Worm (Caenorhabditis elegans) whole organism, mixed stage, embryonic: ENCODE results near the gene F52D1.2.

ENCODE experiments used
- M03D4.4 ChIP-seq: sonication (generic microtip); optimal IDR thresholded peaks from 2 replicates; lab custom pipeline; 2017; ENCODE audit warnings: mild to moderate bottlenecking, missing genetic modification characterization, missing compliant biosample characterization
- bed-3 ChIP-seq: fragments of 200-800 bp; sonication (Bioruptor generic); optimal IDR thresholded peaks from 3 replicates; lab custom pipeline; 2018; ENCODE audit warnings: mild to moderate bottlenecking, missing genetic modification characterization, moderate library complexity, missing compliant biosample characterization
- blmp-1 ChIP-seq: fragments of 150-350 bp; optimal IDR thresholded peaks from 2 replicates; lab custom pipeline; 2014; ENCODE audit warnings: missing biosample characterization, missing genetic modification characterization
- ceh-39 ChIP-seq: fragments of 150-350 bp; optimal IDR thresholded peaks from 2 replicates; lab custom pipeline; 2014; ENCODE audit warnings: missing biosample characterization, missing genetic modification characterization
- ceh-43 ChIP-seq: fragments of 200-800 bp; sonication (Bioruptor generic); optimal IDR thresholded peaks from 2 replicates; lab custom pipeline; 2018; ENCODE audit warnings: mild to moderate bottlenecking, missing genetic modification characterization, moderate library complexity, missing compliant biosample characterization
- ceh-83 ChIP-seq: fragments of 200-800 bp; sonication (Bioruptor generic); optimal IDR thresholded peaks from 2 replicates; lab custom pipeline; 2018; ENCODE audit warnings: mild to moderate bottlenecking, missing genetic modification characterization, missing compliant biosample characterization
- ces-1 ChIP-seq: fragments of 150-350 bp; optimal IDR thresholded peaks from 2 replicates; lab custom pipeline; 2014; ENCODE audit warnings: missing biosample characterization, missing genetic modification reagents, missing genetic modification characterization
- cnd-1 ChIP-seq: fragments of 200-800 bp; sonication (Bioruptor generic); optimal IDR thresholded peaks from 2 replicates; lab custom pipeline; 2018; ENCODE audit warnings: mild to moderate bottlenecking, missing genetic modification characterization, missing compliant biosample characterization
- drap-1 ChIP-seq: fragments of 200-800 bp; sonication (Bioruptor generic); optimal IDR thresholded peaks from 3 replicates; lab custom pipeline; 2018; ENCODE audit warnings: mild to moderate bottlenecking, missing genetic modification characterization, missing compliant biosample characterization
- elt-1 ChIP-seq: sonication (generic microtip); optimal IDR thresholded peaks from 2 replicates; lab custom pipeline; 2017; ENCODE audit warnings: missing genetic modification characterization, mild to moderate bottlenecking, missing compliant biosample characterization, antibody characterized with exemption, moderate library complexity, borderline replicate concordance; ENCODE audit not compliant: insufficient read depth
- elt-3 ChIP-seq: fragments of 150-350 bp; optimal IDR thresholded peaks from 2 replicates; lab custom pipeline; 2014; ENCODE audit warnings: missing biosample characterization, missing genetic modification characterization
- flh-1 ChIP-seq: fragments of 200-800 bp; sonication (Bioruptor generic); optimal IDR thresholded peaks from 2 replicates; lab custom pipeline; 2018; ENCODE audit warnings: mild to moderate bottlenecking, missing genetic modification characterization, moderate library complexity, missing compliant biosample characterization
- ham-2 ChIP-seq: fragments of 200-800 bp; sonication (Bioruptor generic); optimal IDR thresholded peaks from 2 replicates; lab custom pipeline; 2018; ENCODE audit warnings: mild to moderate bottlenecking, missing genetic modification characterization, missing compliant biosample characterization
- hlh-1 ChIP-seq: fragments of 150-350 bp; optimal IDR thresholded peaks from 2 replicates; lab custom pipeline; 2014; ENCODE audit warnings: missing biosample characterization, missing genetic modification reagents, missing genetic modification characterization
- lin-13 ChIP-seq: fragments of 150-350 bp; optimal IDR thresholded peaks from 2 replicates; lab custom pipeline; 2014; ENCODE audit warnings: missing biosample characterization, missing genetic modification characterization
- lin-32 ChIP-seq: fragments of 200-800 bp; sonication (Bioruptor generic); optimal IDR thresholded peaks from 2 replicates; lab custom pipeline; 2018; ENCODE audit warnings: mild to moderate bottlenecking, missing genetic modification characterization, missing compliant biosample characterization
- lsy-2 ChIP-seq: fragments of 150-350 bp; optimal IDR thresholded peaks from 2 replicates; lab custom pipeline; 2014; ENCODE audit warnings: missing biosample characterization, missing genetic modification characterization
- mab-5 ChIP-seq: fragments of 150-350 bp; optimal IDR thresholded peaks from 2 replicates; lab custom pipeline; 2014; ENCODE audit warnings: missing biosample characterization, missing genetic modification characterization
- mep-1 ChIP-seq: fragments of 150-350 bp; optimal IDR thresholded peaks from 2 replicates; lab custom pipeline; 2017; ENCODE audit warnings: missing biosample characterization, missing genetic modification reagents, missing genetic modification characterization, inconsistent platforms
- mls-2 ChIP-seq: sonication (generic microtip); optimal IDR thresholded peaks from 2 replicates; lab custom pipeline; 2016; ENCODE audit warnings: mild to moderate bottlenecking, missing genetic modification characterization, moderate library complexity, missing compliant biosample characterization
- nhr-12 ChIP-seq: fragments of 150-350 bp; optimal IDR thresholded peaks from 2 replicates; lab custom pipeline; 2014; ENCODE audit warnings: missing biosample characterization, missing genetic modification characterization
- nhr-2 ChIP-seq: fragments of 150-350 bp; optimal IDR thresholded peaks from 2 replicates; lab custom pipeline; 2014; ENCODE audit warnings: missing biosample characterization, missing genetic modification characterization
- nhr-237 ChIP-seq: fragments of 150-350 bp; optimal IDR thresholded peaks from 2 replicates; lab custom pipeline; 2014; ENCODE audit warnings: missing biosample characterization, missing genetic modification characterization
- nhr-28 ChIP-seq: fragments of 150-350 bp; optimal IDR thresholded peaks from 2 replicates; lab custom pipeline; 2014; ENCODE audit warnings: missing biosample characterization, missing genetic modification characterization
- nhr-76 ChIP-seq: sonication (generic microtip); optimal IDR thresholded peaks from 2 replicates; lab custom pipeline; 2017; ENCODE audit warnings: missing biosample characterization, missing genetic modification characterization
- pha-4 ChIP-seq: fragments of 150-350 bp; optimal IDR thresholded peaks from 2 replicates; lab custom pipeline; 2018; ENCODE audit warnings: missing biosample characterization, missing genetic modification reagents, missing genetic modification characterization
- sem-2 ChIP-seq: fragments of 200-800 bp; sonication (Bioruptor generic); optimal IDR thresholded peaks from 2 replicates; lab custom pipeline; 2018; ENCODE audit warnings: mild to moderate bottlenecking, missing genetic modification characterization, missing compliant biosample characterization
- snpc-4 ChIP-seq: fragments of 150-350 bp; optimal IDR thresholded peaks from 2 replicates; lab custom pipeline; 2014; ENCODE audit warnings: missing biosample characterization, missing genetic modification characterization
- sptf-1 ChIP-seq: sonication (generic microtip); optimal IDR thresholded peaks from 2 replicates; lab custom pipeline; 2017; ENCODE audit warnings: mild to moderate bottlenecking, missing genetic modification characterization, moderate library complexity, missing compliant biosample characterization
- tbx-8 ChIP-seq: fragments of 200-800 bp; sonication (Bioruptor generic); optimal IDR thresholded peaks from 2 replicates; lab custom pipeline; 2018; ENCODE audit warnings: mild to moderate bottlenecking, missing genetic modification characterization, moderate library complexity, missing compliant biosample characterization
- unc-120 ChIP-seq: sonication (generic microtip); optimal IDR thresholded peaks from 2 replicates; lab custom pipeline; 2017; ENCODE audit warnings: missing genetic modification characterization, missing compliant biosample characterization; ENCODE audit not compliant: poor library complexity, severe bottlenecking
- unc-39 ChIP-seq: fragments of 150-350 bp; optimal IDR thresholded peaks from 2 replicates; lab custom pipeline; 2014; ENCODE audit warnings: missing biosample characterization, missing genetic modification characterization
- unc-62 ChIP-seq: fragments of 150-350 bp; optimal IDR thresholded peaks from 2 replicates; lab custom pipeline; 2014; ENCODE audit warnings: missing biosample characterization, missing genetic modification reagents, missing genetic modification characterization
- zip-8 ChIP-seq: fragments of 150-350 bp; optimal IDR thresholded peaks from 2 replicates; lab custom pipeline; 2014; ENCODE audit warnings: missing biosample characterization, missing genetic modification characterization
- ztf-11 ChIP-seq: fragments of 150-350 bp; optimal IDR thresholded peaks from 2 replicates; lab custom pipeline; 2014; ENCODE audit warnings: missing biosample characterization, missing genetic modification characterization

Gene F52D1.2

DNA sequence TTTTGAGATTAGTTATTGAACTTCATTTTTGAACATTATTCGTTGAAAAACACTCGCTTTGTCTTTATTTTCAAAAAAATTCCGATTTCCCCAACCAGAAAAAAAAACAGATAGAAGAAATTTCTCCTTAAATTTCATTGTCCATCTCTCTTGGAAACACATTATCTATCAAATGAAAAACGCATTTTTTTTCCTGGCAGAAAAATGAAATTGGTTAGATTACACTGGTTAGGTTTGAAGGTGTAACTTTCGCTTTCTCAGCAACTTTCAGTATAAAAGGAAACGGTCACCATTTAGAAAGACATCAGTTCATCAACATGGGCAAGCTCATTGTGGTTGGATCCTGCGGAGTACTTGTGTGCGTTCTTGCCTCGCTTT lies 28.6 kb downstream of the F52D1.2 start, which contains the start of gene col-19:
Gene col-19 (plus strand): TSS at position 301 of the 378 bp plus-strand sequence.
- TF ChIP-seq nhr-2 (no peak), mls-2 (no peak), ham-2 (no peak), mep-1 (no peak), ceh-39 (no peak), elt-3 (tag; lab: Kevin White, UChicago) (no peak), M03D4.4 (tag; lab: Kevin White, UChicago) (no peak), pha-4 (tag; lab: Kevin White, UChicago) (no peak), ztf-11 (tag; lab: Kevin White, UChicago) (no peak), unc-120 (tag; lab: Kevin White, UChicago) (no peak), unc-62 (GFP tag; lab: Kevin White, UChicago) (no peak), nhr-76 (tag; lab: Kevin White, UChicago) (no peak), flh-1 (GFP tag; lab: Kevin White, UChicago) (no peak), blmp-1 (tag; lab: Kevin White, UChicago) (no peak), unc-39 (tag; lab: Kevin White, UChicago) (no peak), nhr-12 (no peak), bed-3 (no peak)
- TF ChIP-seq, all 35 proteins: peak for 0

DNA sequence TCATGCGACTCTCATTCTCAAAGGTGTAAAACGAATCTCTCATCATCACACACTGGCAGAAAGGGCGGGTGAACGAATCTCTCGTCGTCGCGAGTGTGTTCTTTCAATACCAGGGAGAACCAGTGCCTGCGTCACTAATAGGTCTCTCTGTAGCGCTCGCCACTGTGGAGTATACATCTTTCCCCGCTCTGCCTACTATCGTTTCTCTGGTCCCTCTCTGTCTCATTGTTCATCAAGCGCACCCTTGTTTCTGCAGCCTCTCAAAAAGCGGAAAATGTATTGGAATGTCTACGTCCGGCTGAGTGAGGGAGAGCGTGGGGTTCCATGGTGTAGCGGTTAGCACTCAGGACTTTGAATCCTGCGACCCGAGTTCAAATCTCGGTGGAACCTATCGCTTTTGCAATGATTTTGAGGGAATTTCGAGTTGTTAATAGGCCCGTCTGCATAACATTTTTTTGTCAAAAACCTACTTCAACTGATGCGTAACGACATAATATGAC lies 39.9 kb downstream of the F52D1.2 start:
- peak; percentile 88 for TF ChIP-seq nhr-237 (tag; lab: Kevin White, UChicago)
- TF ChIP-seq lsy-2 (tag; lab: Kevin White, UChicago), result peak; percentile 39
- peak; percentile 58 for TF ChIP-seq nhr-28
- no peak for TF ChIP-seq nhr-12
- peak; percentile 24 for TF ChIP-seq nhr-2
- peak; percentile 80 for TF ChIP-seq ceh-43 (GFP tag; lab: Kevin White, UChicago)
- peak; percentile 73 for TF ChIP-seq flh-1 (GFP tag; lab: Kevin White, UChicago)
- TF ChIP-seq elt-3 (tag; lab: Kevin White, UChicago), result peak; percentile 9
- TF ChIP-seq cnd-1, result peak; percentile 87
- peak; percentile 74 for TF ChIP-seq ztf-11 (tag; lab: Kevin White, UChicago)
- peak; percentile 38 for TF ChIP-seq mab-5 (tag; lab: Kevin White, UChicago)
- peak; percentile 85 for TF ChIP-seq lin-32
- peak; percentile 96 for TF ChIP-seq mls-2
- TF ChIP-seq unc-39 (tag; lab: Kevin White, UChicago), result peak; percentile 75
- peak; percentile 75 for TF ChIP-seq bed-3
- peak; percentile 84 for TF ChIP-seq sem-2 (GFP tag; lab: Kevin White, UChicago)
- peak; percentile 93 for TF ChIP-seq sptf-1
- TF ChIP-seq unc-120 (tag; lab: Kevin White, UChicago), result peak; percentile 87
- peak; percentile 90 for TF ChIP-seq M03D4.4 (tag; lab: Kevin White, UChicago)
- TF ChIP-seq blmp-1 (tag; lab: Kevin White, UChicago), result no peak
- peak; percentile 41 for TF ChIP-seq nhr-76 (tag; lab: Kevin White, UChicago)
- peak; percentile 88 for TF ChIP-seq ces-1
- no peak for TF ChIP-seq zip-8 (tag; lab: Kevin White, UChicago)
- peak; percentile 75 for TF ChIP-seq tbx-8 (GFP tag; lab: Kevin White, UChicago)
- TF ChIP-seq hlh-1 (tag; lab: Kevin White, UChicago), result peak; percentile 24
- TF ChIP-seq lin-13 (tag; lab: Kevin White, UChicago), result peak; percentile 40
- TF ChIP-seq unc-62 (GFP tag; lab: Kevin White, UChicago), result peak; percentile 57
- TF ChIP-seq ham-2, result peak; percentile 95
- TF ChIP-seq pha-4 (tag; lab: Kevin White, UChicago), result peak; percentile 77
- peak; percentile 94 for TF ChIP-seq drap-1 (GFP tag; lab: Kevin White, UChicago)
- peak; percentile 86 for TF ChIP-seq mep-1
- TF ChIP-seq ceh-39, result peak; percentile 4
- no peak for TF ChIP-seq snpc-4
- peak; percentile 91 for TF ChIP-seq ceh-83 (GFP tag; lab: Kevin White, UChicago)
- TF ChIP-seq elt-1, result no peak

DNA sequence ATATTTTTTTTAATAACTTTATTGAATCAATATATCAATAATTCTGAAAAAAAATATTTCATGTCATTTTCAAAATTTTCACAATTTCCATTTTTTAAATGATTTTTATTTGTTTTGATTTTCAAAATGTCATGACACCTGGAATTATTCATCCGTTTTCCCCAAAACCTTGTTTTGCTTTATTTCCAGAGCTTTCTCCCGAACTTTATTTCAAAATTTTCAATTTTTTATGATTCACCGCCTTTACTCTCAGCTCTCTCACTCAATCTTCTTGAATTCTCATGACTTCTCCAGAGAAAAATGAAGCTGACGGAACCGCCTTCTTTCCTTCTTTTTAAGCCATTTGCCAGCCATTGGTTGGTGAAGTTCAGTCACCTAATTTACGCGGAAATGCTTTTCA lies 45.4 kb downstream of the F52D1.2 start, which contains the start of gene R04A9.1:
Gene R04A9.1 (plus strand): TSS at position 301 of the 400 bp plus-strand sequence.
- TF ChIP-seq lsy-2 (tag; lab: Kevin White, UChicago), result no peak
- no peak for TF ChIP-seq unc-120 (tag; lab: Kevin White, UChicago)
- TF ChIP-seq nhr-76 (tag; lab: Kevin White, UChicago), result no peak
- TF ChIP-seq bed-3, result no peak
- no peak for TF ChIP-seq drap-1 (GFP tag; lab: Kevin White, UChicago)
- no peak for TF ChIP-seq flh-1 (GFP tag; lab: Kevin White, UChicago)
- TF ChIP-seq ztf-11 (tag; lab: Kevin White, UChicago), result no peak
- no peak for TF ChIP-seq zip-8 (tag; lab: Kevin White, UChicago)
- no peak for TF ChIP-seq M03D4.4 (tag; lab: Kevin White, UChicago)
- no peak for TF ChIP-seq nhr-28
- TF ChIP-seq elt-3 (tag; lab: Kevin White, UChicago), result no peak
- no peak for TF ChIP-seq ceh-83 (GFP tag; lab: Kevin White, UChicago)
- no peak for TF ChIP-seq elt-1
